Worm (Caenorhabditis elegans): Measurements from ENCODE around the gene gln-1.

Gene gln-1

DNA sequence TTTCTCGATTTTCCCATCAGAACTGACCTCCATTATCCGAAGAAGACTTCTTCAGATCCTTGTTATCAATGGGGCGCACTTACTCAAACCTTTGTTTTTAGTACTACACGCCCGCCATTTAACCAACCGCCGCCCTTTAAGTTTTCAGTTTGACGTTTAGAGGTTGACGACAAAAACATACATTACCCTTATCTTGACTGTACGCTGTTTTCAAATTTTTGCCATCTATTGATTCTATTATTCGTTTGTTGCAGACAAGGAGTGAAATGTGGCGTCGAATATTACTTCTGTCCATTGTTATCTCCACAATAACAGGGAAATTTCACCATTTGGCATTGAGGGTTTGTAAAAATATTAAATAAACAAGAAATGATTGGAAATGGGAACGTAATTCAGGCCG, 35.0 kb downstream of the gln-1 start, which contains the start of gene C15H9.5 (continued):
- TF ChIP-seq nhr-41 (GFP tag; IDR thresholded peaks at IDR 0.05): no peak
- TF ChIP-seq aha-1 (tag): peak; percentile 43
- peak; percentile 48; the same call in 1 of the 2 replicates for TF ChIP-seq T26A8.4 (GFP tag; IDR thresholded peaks at IDR 0.05)

DNA sequence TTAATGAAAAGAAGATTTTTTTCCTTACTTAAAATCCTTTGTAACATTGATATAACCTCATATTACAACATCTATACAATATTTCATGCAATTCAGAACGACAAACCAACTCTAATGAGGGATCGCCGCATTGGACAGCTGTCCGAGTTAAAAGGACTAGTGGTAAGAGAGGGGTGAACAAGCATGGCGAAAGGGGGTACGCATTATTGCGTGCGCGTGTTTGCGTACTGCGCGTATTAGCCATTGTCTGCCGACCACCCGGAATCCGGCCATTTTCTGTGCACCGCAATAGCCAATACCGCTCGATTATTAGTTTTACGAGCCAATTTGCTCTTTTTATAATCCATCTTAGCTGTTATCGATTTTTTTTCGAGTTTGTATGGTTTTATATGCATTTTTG, 39.5 kb downstream of the gln-1 start, which contains the start of gene C15H9.4:
C15H9.4 (plus strand) TSS at position 93 of the 400 bp plus-strand sequence.
- TF ChIP-seq mes-2 (tag; optimal IDR thresholded peaks at IDR 0.05; ENCODE audit: poor library complexity, severe bottlenecking): peak; percentile 71
- no peak for TF ChIP-seq duxl-1 (tag; optimal IDR thresholded peaks at IDR 0.05; ENCODE audit: poor library complexity)
- no peak for TF ChIP-seq vab-7 (GFP tag; IDR thresholded peaks at IDR 0.05)
- TF ChIP-seq daf-16 (GFP tag; optimal IDR thresholded peaks at IDR 0.05): no peak
- TF ChIP-seq daf-16 (tag; optimal IDR thresholded peaks at IDR 0.05): peak; percentile 34
- no peak for TF ChIP-seq ceh-28 (tag; optimal IDR thresholded peaks at IDR 0.05)
- TF ChIP-seq skn-1 (tag; optimal IDR thresholded peaks at IDR 0.05): no peak
- peak; percentile 54 for TF ChIP-seq aha-1 (tag)
- TF ChIP-seq gei-8 (GFP tag; optimal IDR thresholded peaks at IDR 0.05): no peak
- peak; percentile 8 for TF ChIP-seq rbr-2 (tag; optimal IDR thresholded peaks at IDR 0.05)
- TF ChIP-seq cey-2 (tag; optimal IDR thresholded peaks at IDR 0.05; ENCODE audit: borderline replicate concordance, insufficient read depth): no peak
- peak; percentile 25; the same call in 1 of the 2 replicates for TF ChIP-seq arid-1 (GFP tag; conservative IDR thresholded peaks at IDR 0.05)
- no peak for TF ChIP-seq nhr-76 (tag; optimal IDR thresholded peaks at IDR 0.05)
- TF ChIP-seq egl-43 (GFP tag; IDR thresholded peaks at IDR 0.05): 0 out of 2 replicates have a peak, but pooled peaks have one; percentile 17
- TF ChIP-seq hlh-11 (tag; optimal IDR thresholded peaks at IDR 0.05): peak; percentile 30
- no peak for TF ChIP-seq ceh-20 (GFP tag; IDR thresholded peaks at IDR 0.05)
- peak in 1 of 2 experiments; percentile 7 for TF ChIP-seq mdl-1 (tag; optimal IDR thresholded peaks at IDR 0.05)
- peak; percentile 27 for TF ChIP-seq mxl-3 (GFP tag; optimal IDR thresholded peaks at IDR 0.05)
- peak; percentile 56 for TF ChIP-seq ctbp-1 (GFP tag; IDR thresholded peaks at IDR 0.05)
- no peak for TF ChIP-seq nhr-42 (GFP tag; IDR thresholded peaks at IDR 0.05)
- TF ChIP-seq lin-39 (tag; optimal IDR thresholded peaks at IDR 0.05): no peak
- TF ChIP-seq T20F7.1 (GFP tag; optimal IDR thresholded peaks at IDR 0.05): no peak
- TF ChIP-seq mxl-2 (GFP tag; conservative IDR thresholded peaks at IDR 0.05): no peak
- no peak for TF ChIP-seq fkh-10 (GFP tag; optimal IDR thresholded peaks at IDR 0.05)
- TF ChIP-seq lsy-2 (tag; optimal IDR thresholded peaks at IDR 0.05): peak in 1 of 2 experiments; percentile 65
- no peak for TF ChIP-seq ceh-44 (GFP tag; IDR thresholded peaks at IDR 0.05)
- TF ChIP-seq ztf-7 (tag; optimal IDR thresholded peaks at IDR 0.05): no peak
- no peak for TF ChIP-seq zfp-2 (tag; optimal IDR thresholded peaks at IDR 0.05)
- no peak for TF ChIP-seq nhr-11 (tag; optimal IDR thresholded peaks at IDR 0.05)
- no peak for TF ChIP-seq madf-9 (GFP tag; conservative IDR thresholded peaks at IDR 0.05)
- TF ChIP-seq attf-4 (tag; optimal IDR thresholded peaks at IDR 0.05): no peak
- TF ChIP-seq dmd-8 (GFP tag; IDR thresholded peaks at IDR 0.05): no peak
- TF ChIP-seq zip-2 (tag; optimal IDR thresholded peaks at IDR 0.05): no peak
- no peak for TF ChIP-seq lim-7 (GFP tag; IDR thresholded peaks at IDR 0.05)
- peak; percentile 19 for TF ChIP-seq nhr-6 (tag; optimal IDR thresholded peaks at IDR 0.05)
- TF ChIP-seq madf-5 (GFP tag; IDR thresholded peaks at IDR 0.05): no peak
- no peak for TF ChIP-seq ceh-82 (tag; optimal IDR thresholded peaks at IDR 0.05)
- TF ChIP-seq hmg-1.1 (GFP tag; IDR thresholded peaks at IDR 0.05): peak; percentile 73
- no peak for TF ChIP-seq F10B5.3 (tag; optimal IDR thresholded peaks at IDR 0.05)
- TF ChIP-seq Y5F2A.4 (GFP tag; optimal IDR thresholded peaks at IDR 0.05): no peak
- no peak for TF ChIP-seq mdt-29 (GFP tag; IDR thresholded peaks at IDR 0.05)
- TF ChIP-seq F44E2.7 (GFP tag; IDR thresholded peaks at IDR 0.05): no peak
- no peak for TF ChIP-seq ama-1 (optimal IDR thresholded peaks at IDR 0.05)
- TF ChIP-seq lin-13 (GFP tag; optimal IDR thresholded peaks at IDR 0.05): peak; percentile 27
- TF ChIP-seq mep-1 (tag; optimal IDR thresholded peaks at IDR 0.05): peak; percentile 68
- TF ChIP-seq F37D6.2 (tag; optimal IDR thresholded peaks at IDR 0.05): no peak
- TF ChIP-seq R02D3.7 (tag; optimal IDR thresholded peaks at IDR 0.05): no peak
- TF ChIP-seq unc-130 (GFP tag; optimal IDR thresholded peaks at IDR 0.05): no peak
- no peak for TF ChIP-seq zip-11 (GFP tag; IDR thresholded peaks at IDR 0.05)
